Worm (Caenorhabditis elegans) whole organism, L4 larva: Measurements from ENCODE around the gene C45B2.1.

Source experiments
- F26F4.8 ChIP-seq: fragments of 200-800 bp; sonication (Bioruptor generic); conservative IDR thresholded peaks from 2 replicates; pipeline ENCODE4 v1.3.6; 2022; ENCODE audit warnings: missing genetic modification characterization, missing compliant biosample characterization
- T26A8.4 ChIP-seq: fragments of 200-800 bp; sonication (Bioruptor generic); IDR thresholded peaks from 2 replicates; pipeline ENCODE4 v1.3.6; 2022; ENCODE audit warnings: missing genetic modification characterization, missing compliant biosample characterization
- Y5F2A.4 ChIP-seq: fragments of 200-800 bp; sonication (Bioruptor generic); optimal IDR thresholded peaks from 2 replicates; lab custom pipeline; 2018; ENCODE audit warnings: mild to moderate bottlenecking, missing genetic modification characterization, missing compliant biosample characterization
- Y75B8A.6 ChIP-seq: fragments of 200-800 bp; sonication (Bioruptor generic); IDR thresholded peaks from 2 replicates; pipeline ENCODE4 v1.3.6; 2022; ENCODE audit warnings: missing genetic modification reagents, missing genetic modification characterization, missing compliant biosample characterization
- aly-2 ChIP-seq: sonication (generic microtip); optimal IDR thresholded peaks from 2 replicates; lab custom pipeline; 2018; ENCODE audit warnings: missing biosample characterization, missing genetic modification characterization
- ama-1 ChIP-seq: fragments of 150-350 bp; optimal IDR thresholded peaks from 2 replicates; lab custom pipeline; 2014; ENCODE audit warnings: inconsistent platforms, mixed read lengths
- arid-1 ChIP-seq: fragments of 200-800 bp; sonication (Bioruptor generic); conservative IDR thresholded peaks from 2 replicates; pipeline ENCODE4 v1.3.6; 2022; ENCODE audit warnings: missing genetic modification reagents, missing genetic modification characterization, missing compliant biosample characterization
- ceh-32 ChIP-seq: sonication (generic microtip); optimal IDR thresholded peaks from 2 replicates; lab custom pipeline; 2016; ENCODE audit warnings: mild to moderate bottlenecking, missing genetic modification characterization, missing compliant biosample characterization; ENCODE audit not compliant: poor library complexity
- ceh-62 ChIP-seq: sonication (generic microtip); optimal IDR thresholded peaks from 2 replicates; lab custom pipeline; 2017; ENCODE audit warnings: missing biosample characterization, missing genetic modification characterization
- ctbp-1 ChIP-seq: fragments of 200-800 bp; sonication (Bioruptor generic); IDR thresholded peaks from 2 replicates; pipeline ENCODE4 v1.3.6; 2022; ENCODE audit warnings: missing genetic modification reagents, missing genetic modification characterization, missing compliant biosample characterization
- daf-16 ChIP-seq, 3 experiments: sonication (generic microtip); optimal IDR thresholded peaks; 2 replicates each; lab custom pipeline; 2016 to 2017; ENCODE audit warnings: missing genetic modification characterization in 3 of 3, missing genetic modification reagents in 3 of 3, mild to moderate bottlenecking in 2 of 3, missing compliant biosample characterization in 2 of 3, missing biosample characterization in 1 of 3, moderate library complexity in 1 of 3
- dmd-6 ChIP-seq: fragments of 200-800 bp; sonication (Bioruptor generic); IDR thresholded peaks from 2 replicates; pipeline ENCODE4 v1.3.6; 2022; ENCODE audit warnings: missing genetic modification reagents, missing genetic modification characterization, missing compliant biosample characterization
- dpl-1 ChIP-seq: fragments of 150-350 bp; optimal IDR thresholded peaks from 2 replicates; lab custom pipeline; 2014; ENCODE audit warnings: missing biosample characterization, missing genetic modification reagents, missing genetic modification characterization
- dve-1 ChIP-seq: sonication (generic microtip); optimal IDR thresholded peaks from 2 replicates; lab custom pipeline; 2017; ENCODE audit warnings: antibody characterized with exemption, mild to moderate bottlenecking, missing genetic modification characterization, missing compliant biosample characterization; ENCODE audit not compliant: insufficient read depth
- gei-8 ChIP-seq: fragments of 200-800 bp; sonication (Bioruptor generic); optimal IDR thresholded peaks from 2 replicates; lab custom pipeline; 2018; ENCODE audit warnings: mild to moderate bottlenecking, missing genetic modification characterization, missing compliant biosample characterization
- hlh-30 ChIP-seq: sonication (generic microtip); optimal IDR thresholded peaks from 2 replicates; lab custom pipeline; 2017; ENCODE audit warnings: antibody characterized with exemption, mild to moderate bottlenecking, missing genetic modification characterization, missing compliant biosample characterization; ENCODE audit not compliant: insufficient read depth
- lin-1 ChIP-seq: fragments of 200-800 bp; sonication (Bioruptor generic); IDR thresholded peaks from 2 replicates; pipeline ENCODE4 v1.3.6; 2022; ENCODE audit warnings: missing genetic modification reagents, missing genetic modification characterization, missing compliant biosample characterization
- lin-13 ChIP-seq: fragments of 150-350 bp; optimal IDR thresholded peaks from 2 replicates; lab custom pipeline; 2014; ENCODE audit warnings: missing biosample characterization, missing genetic modification reagents, missing genetic modification characterization
- lin-15B ChIP-seq: fragments of 150-350 bp; sonication (generic microtip); optimal IDR thresholded peaks from 3 replicates; lab custom pipeline; 2014; ENCODE audit warnings: missing biosample characterization, missing genetic modification characterization
- lin-38 ChIP-seq: fragments of 200-800 bp; sonication (Bioruptor generic); IDR thresholded peaks from 2 replicates; pipeline ENCODE4 v1.3.6; 2022; ENCODE audit warnings: missing genetic modification reagents, missing genetic modification characterization, missing compliant biosample characterization
- lin-39 ChIP-seq: fragments of 150-350 bp; optimal IDR thresholded peaks from 2 replicates; lab custom pipeline; 2014; ENCODE audit warnings: missing biosample characterization, missing genetic modification reagents, missing genetic modification characterization
- lsy-2 ChIP-seq, 2 experiments: fragments of 150-350 bp in 1 of 2; sonication (generic microtip) in 1 of 2; optimal IDR thresholded peaks; 2 replicates each; lab custom pipeline; 2014 to 2017; ENCODE audit warnings: missing biosample characterization in 2 of 2, missing genetic modification characterization in 2 of 2
- mdt-29 ChIP-seq: fragments of 200-800 bp; sonication (Bioruptor generic); IDR thresholded peaks from 2 replicates; pipeline ENCODE4 v1.3.6; 2022; ENCODE audit warnings: missing genetic modification reagents, missing genetic modification characterization, missing compliant biosample characterization
- mep-1 ChIP-seq: fragments of 150-350 bp; sonication (generic microtip); optimal IDR thresholded peaks from 3 replicates; lab custom pipeline; 2014; ENCODE audit warnings: missing biosample characterization, missing genetic modification characterization
- mxl-3 ChIP-seq: fragments of 200-800 bp; sonication (Bioruptor generic); optimal IDR thresholded peaks from 2 replicates; lab custom pipeline; 2018; ENCODE audit warnings: mild to moderate bottlenecking, missing genetic modification characterization, missing compliant biosample characterization
- nhr-10 ChIP-seq: fragments of 150-350 bp; optimal IDR thresholded peaks from 2 replicates; lab custom pipeline; 2014; ENCODE audit warnings: missing biosample characterization, missing genetic modification characterization
- nhr-111 ChIP-seq: fragments of 200-800 bp; sonication (Bioruptor generic); optimal IDR thresholded peaks from 2 replicates; lab custom pipeline; 2018; ENCODE audit warnings: mild to moderate bottlenecking, missing genetic modification characterization, missing compliant biosample characterization
- nhr-25 ChIP-seq: sonication (generic microtip); optimal IDR thresholded peaks from 2 replicates; lab custom pipeline; 2017; ENCODE audit warnings: missing genetic modification characterization, mild to moderate bottlenecking, missing compliant biosample characterization, antibody characterized with exemption, moderate library complexity, borderline replicate concordance; ENCODE audit not compliant: insufficient read depth
- nhr-28 ChIP-seq: fragments of 150-350 bp; optimal IDR thresholded peaks from 2 replicates; lab custom pipeline; 2014; ENCODE audit warnings: missing biosample characterization, missing genetic modification characterization
- nhr-42 ChIP-seq: fragments of 200-800 bp; sonication (Bioruptor generic); IDR thresholded peaks from 2 replicates; pipeline ENCODE4 v1.3.6; 2022; ENCODE audit warnings: missing genetic modification characterization, missing compliant biosample characterization
- nhr-76 ChIP-seq: fragments of 150-350 bp; optimal IDR thresholded peaks from 2 replicates; lab custom pipeline; 2014; ENCODE audit warnings: missing biosample characterization, missing genetic modification characterization
- nhr-77 ChIP-seq: fragments of 150-350 bp; optimal IDR thresholded peaks from 2 replicates; lab custom pipeline; 2014; ENCODE audit warnings: missing biosample characterization, missing genetic modification characterization
- pha-4 ChIP-seq, 2 experiments: fragments of 150-350 bp in 1 of 2; fragments of 200-800 bp in 1 of 2; sonication (Bioruptor generic) in 1 of 2; IDR thresholded peaks in 1 of 2; optimal IDR thresholded peaks in 1 of 2; 2 replicates each; pipeline versions ENCODE4 v1.3.6 to Lab custom; 2014 to 2022; ENCODE audit warnings: missing genetic modification characterization in 2 of 2, missing genetic modification reagents in 2 of 2, missing biosample characterization in 1 of 2, missing compliant biosample characterization in 1 of 2
- saeg-2 ChIP-seq: fragments of 200-800 bp; sonication (Bioruptor generic); IDR thresholded peaks from 2 replicates; pipeline ENCODE4 v1.3.6; 2022; ENCODE audit warnings: missing genetic modification reagents, missing genetic modification characterization, missing compliant biosample characterization
- snpc-4 ChIP-seq: fragments of 150-350 bp; optimal IDR thresholded peaks from 2 replicates; lab custom pipeline; 2014; ENCODE audit warnings: missing biosample characterization, missing genetic modification characterization
- spr-3 ChIP-seq: fragments of 200-800 bp; sonication (Bioruptor generic); optimal IDR thresholded peaks from 2 replicates; lab custom pipeline; 2018; ENCODE audit warnings: mild to moderate bottlenecking, missing genetic modification characterization, missing compliant biosample characterization
- tag-97 ChIP-seq: fragments of 200-800 bp; sonication (Bioruptor generic); IDR thresholded peaks from 2 replicates; pipeline ENCODE4 v1.3.6; 2022; ENCODE audit warnings: missing genetic modification characterization, missing compliant biosample characterization
- tra-1 ChIP-seq: fragments of 200-800 bp; sonication (Bioruptor generic); IDR thresholded peaks from 2 replicates; pipeline ENCODE4 v1.3.6; 2022; ENCODE audit warnings: missing genetic modification reagents, missing genetic modification characterization, missing compliant biosample characterization
- unc-130 ChIP-seq: sonication (generic microtip); optimal IDR thresholded peaks from 2 replicates; lab custom pipeline; 2016; ENCODE audit warnings: missing genetic modification reagents, missing genetic modification characterization, missing compliant biosample characterization
- unc-62 ChIP-seq, 3 experiments: fragments of 150-350 bp in 1 of 3; sonication (generic microtip); optimal IDR thresholded peaks in 2 of 3; peaks in 1 of 3; 1 replicate in 1 of 3; 2 replicates in 2 of 3; lab custom pipeline; 2014 to 2017; ENCODE audit warnings: missing biosample characterization in 3 of 3, missing genetic modification characterization in 3 of 3, missing genetic modification reagents in 3 of 3, missing genotype in 1 of 3
- zfp-3 ChIP-seq: fragments of 200-800 bp; sonication (Bioruptor generic); conservative IDR thresholded peaks from 2 replicates; pipeline ENCODE4 v1.3.6; 2022; ENCODE audit warnings: missing genetic modification reagents, missing genetic modification characterization, missing compliant biosample characterization

The C45B2.1 gene

ce11 chrX:6050849-6051248, 35.1 kb upstream of the C45B2.1 start:
- no peak for TF ChIP-seq spr-3 (GFP tag; lab: Kevin White, UChicago)
- TF ChIP-seq T26A8.4 (GFP tag; lab: Robert Waterston, UW): no peak
- TF ChIP-seq arid-1 (GFP tag; lab: Robert Waterston, UW): no peak
- TF ChIP-seq snpc-4 (tag; lab: Kevin White, UChicago): no peak
- TF ChIP-seq unc-62 (GFP tag; optimal IDR thresholded peaks at IDR 0.05 in 1 of 2; lab: Kevin White, UChicago): peak in 1 of 2 experiments; percentile 32
- TF ChIP-seq unc-62 (tag; optimal IDR thresholded peaks at IDR 0.05; lab: Kevin White, UChicago): no peak
- TF ChIP-seq nhr-76 (tag; lab: Kevin White, UChicago): no peak
- TF ChIP-seq mep-1 (tag; lab: Kevin White, UChicago): no peak
- peak; percentile 26 for TF ChIP-seq mxl-3 (GFP tag; lab: Kevin White, UChicago)
- TF ChIP-seq ctbp-1: no peak
- no peak for TF ChIP-seq Y5F2A.4
- no peak for TF ChIP-seq gei-8 (GFP tag; lab: Kevin White, UChicago)
- no peak for TF ChIP-seq ceh-62 (tag; lab: Kevin White, UChicago)
- TF ChIP-seq tra-1 (GFP tag; lab: Robert Waterston, UW): no peak
- TF ChIP-seq nhr-111 (GFP tag; lab: Kevin White, UChicago): no peak
- no peak for TF ChIP-seq lin-39 (tag; lab: Kevin White, UChicago)
- TF ChIP-seq nhr-28: peak; percentile 69
- TF ChIP-seq nhr-42 (GFP tag; lab: Robert Waterston, UW): no peak
- TF ChIP-seq nhr-77: no peak
- TF ChIP-seq hlh-30 (tag; lab: Kevin White, UChicago): no peak

ce11 chrX:6052744-6053143, 33.2 kb upstream of the C45B2.1 start, which contains the start of gene C45B2.6:
TSS of gene C45B2.6 (plus strand) at chrX:6052879.
- TF ChIP-seq Y75B8A.6 (GFP tag; lab: Robert Waterston, UW): no peak
- TF ChIP-seq dmd-6 (GFP tag; lab: Robert Waterston, UW): no peak
- no peak for TF ChIP-seq lin-15B (tag; lab: Kevin White, UChicago)
- TF ChIP-seq unc-130 (GFP tag; lab: Kevin White, UChicago): no peak
- no peak for TF ChIP-seq nhr-76 (tag; lab: Kevin White, UChicago)
- no peak for TF ChIP-seq saeg-2 (GFP tag; lab: Robert Waterston, UW)
- TF ChIP-seq gei-8 (GFP tag; lab: Kevin White, UChicago): no peak
- TF ChIP-seq aly-2 (tag; lab: Kevin White, UChicago): no peak
- TF ChIP-seq pha-4 (GFP tag; IDR thresholded peaks at IDR 0.05; lab: Robert Waterston, UW): no peak
- no peak for TF ChIP-seq pha-4 (tag; optimal IDR thresholded peaks at IDR 0.05; lab: Kevin White, UChicago)
- no peak for TF ChIP-seq snpc-4 (tag; lab: Kevin White, UChicago)
- no peak for TF ChIP-seq lin-38 (GFP tag; lab: Robert Waterston, UW)
- TF ChIP-seq tag-97 (GFP tag; lab: Robert Waterston, UW): no peak
- no peak for TF ChIP-seq nhr-10 (tag; lab: Kevin White, UChicago)
- TF ChIP-seq mdt-29 (GFP tag; lab: Robert Waterston, UW): no peak
- no peak for TF ChIP-seq ama-1 (lab: Kevin White, UChicago)
- no peak for TF ChIP-seq daf-16 (GFP tag; optimal IDR thresholded peaks at IDR 0.05; lab: Kevin White, UChicago)
- TF ChIP-seq daf-16 (tag; optimal IDR thresholded peaks at IDR 0.05; lab: Kevin White, UChicago): peak; percentile 13
- TF ChIP-seq lin-13 (GFP tag; lab: Kevin White, UChicago): no peak
- TF ChIP-seq F26F4.8 (GFP tag; lab: Robert Waterston, UW): no peak
- no peak for TF ChIP-seq nhr-25 (tag; lab: Kevin White, UChicago)
- TF ChIP-seq lin-1 (GFP tag; lab: Robert Waterston, UW): no peak
- peak; percentile 31 for TF ChIP-seq dve-1
- no peak for TF ChIP-seq mxl-3 (GFP tag; lab: Kevin White, UChicago)
- no peak for TF ChIP-seq zfp-3 (GFP tag; lab: Robert Waterston, UW)
- no peak for TF ChIP-seq ceh-62 (tag; lab: Kevin White, UChicago)
- TF ChIP-seq dpl-1 (GFP tag; lab: Kevin White, UChicago): peak; percentile 4
- no peak for TF ChIP-seq ceh-32 (tag; lab: Kevin White, UChicago)
- TF ChIP-seq lsy-2 (tag; optimal IDR thresholded peaks at IDR 0.05; lab: Kevin White, UChicago): peak in 1 of 2 experiments; percentile 43
- TF ChIP-seq nhr-77: no peak
